Worm (Caenorhabditis elegans) whole organism, young adult: ENCODE measurements around the gene ZK1240.3.
"Not testable (repeated sequence)": the region's sequence is repeated elsewhere in the genome, so short reads cannot be mapped to it uniquely, and the experiment has no call there.

Experiments
- B0261.1 ChIP-seq: sonication (generic microtip); optimal IDR thresholded peaks from 2 replicates; lab custom pipeline; 2016; ENCODE audit warnings: mild to moderate bottlenecking, missing genetic modification characterization, moderate library complexity, missing compliant biosample characterization
- C06A6.2 ChIP-seq: fragments of 200-800 bp; sonication (Bioruptor generic); conservative IDR thresholded peaks from 2 replicates; pipeline ENCODE4 v1.3.6; 2022; ENCODE audit warnings: missing genetic modification characterization, missing compliant biosample characterization
- F22D6.2 ChIP-seq: sonication (generic microtip); optimal IDR thresholded peaks from 2 replicates; lab custom pipeline; 2016; ENCODE audit warnings: mild to moderate bottlenecking, missing genetic modification characterization, missing compliant biosample characterization
- F37B4.10 ChIP-seq: fragments of 200-800 bp; sonication (Bioruptor generic); IDR thresholded peaks from 2 replicates; pipeline ENCODE4 v1.3.6; 2022; ENCODE audit warnings: missing genetic modification characterization, missing compliant biosample characterization
- F49E8.2 ChIP-seq: sonication (generic microtip); optimal IDR thresholded peaks from 3 replicates; lab custom pipeline; 2017; ENCODE audit warnings: missing genetic modification characterization, mild to moderate bottlenecking, missing compliant biosample characterization, antibody characterized with exemption, moderate library complexity; ENCODE audit not compliant: insufficient read depth
- F55B11.4 ChIP-seq: sonication (generic microtip); optimal IDR thresholded peaks from 2 replicates; lab custom pipeline; 2016; ENCODE audit warnings: missing compliant biosample characterization, missing genetic modification characterization, borderline replicate concordance; ENCODE audit not compliant: insufficient read depth
- K11D2.4 ChIP-seq: fragments of 200-800 bp; sonication (Bioruptor generic); IDR thresholded peaks from 2 replicates; pipeline ENCODE4 v1.3.6; 2022; ENCODE audit warnings: missing genetic modification reagents, missing genetic modification characterization, missing compliant biosample characterization
- K12H6.12 ChIP-seq: fragments of 200-800 bp; sonication (Bioruptor generic); optimal IDR thresholded peaks from 2 replicates; lab custom pipeline; 2018; ENCODE audit warnings: mild to moderate bottlenecking, missing genetic modification characterization, missing compliant biosample characterization
- Y56A3A.18 ChIP-seq: fragments of 200-800 bp; sonication (Bioruptor generic); IDR thresholded peaks from 2 replicates; pipeline ENCODE4 v1.3.6; 2022; ENCODE audit warnings: missing genetic modification reagents, missing genetic modification characterization, missing compliant biosample characterization
- Y95B8A.8 ChIP-seq: fragments of 200-800 bp; sonication (Bioruptor generic); IDR thresholded peaks from 2 replicates; pipeline ENCODE4 v1.3.6; 2022; ENCODE audit warnings: missing genetic modification reagents, missing genetic modification characterization, missing compliant biosample characterization
- aptf-2 ChIP-seq: fragments of 200-800 bp; sonication (Bioruptor generic); conservative IDR thresholded peaks from 2 replicates; pipeline ENCODE4 v1.3.6; 2022; ENCODE audit warnings: missing genetic modification reagents, missing genetic modification characterization, missing compliant biosample characterization
- aptf-3 ChIP-seq: fragments of 200-800 bp; sonication (Bioruptor generic); IDR thresholded peaks from 2 replicates; pipeline ENCODE4 v1.3.6; 2022; ENCODE audit warnings: missing genetic modification characterization, missing compliant biosample characterization
- attf-6 ChIP-seq: fragments of 200-800 bp; sonication (Bioruptor generic); IDR thresholded peaks from 2 replicates; pipeline ENCODE4 v1.3.6; 2022; ENCODE audit warnings: missing genetic modification reagents, missing genetic modification characterization, missing compliant biosample characterization
- cebp-1 ChIP-seq, 2 experiments: fragments of 200-800 bp in 1 of 2; sonication (Bioruptor generic) in 1 of 2; sonication (generic microtip) in 1 of 2; IDR thresholded peaks in 1 of 2; optimal IDR thresholded peaks in 1 of 2; 2 replicates each; pipeline versions ENCODE4 v1.3.6 to Lab custom; 2017 to 2022; ENCODE audit warnings: missing compliant biosample characterization in 2 of 2, missing genetic modification characterization in 2 of 2, mild to moderate bottlenecking in 1 of 2, missing genetic modification reagents in 1 of 2, moderate library complexity in 1 of 2
- ceh-40 ChIP-seq: fragments of 200-800 bp; sonication (Bioruptor generic); IDR thresholded peaks from 2 replicates; pipeline ENCODE4 v1.3.6; 2022; ENCODE audit warnings: missing genetic modification characterization, missing compliant biosample characterization
- ceh-79 ChIP-seq: sonication (generic microtip); optimal IDR thresholded peaks from 2 replicates; lab custom pipeline; 2017; ENCODE audit warnings: mild to moderate bottlenecking, missing genetic modification characterization, missing compliant biosample characterization
- dpff-1 ChIP-seq: sonication (generic microtip); optimal IDR thresholded peaks from 2 replicates; lab custom pipeline; 2017; ENCODE audit warnings: mild to moderate bottlenecking, missing genetic modification characterization, missing compliant biosample characterization
- gei-17 ChIP-seq: fragments of 200-800 bp; sonication (Bioruptor generic); optimal IDR thresholded peaks from 2 replicates; lab custom pipeline; 2018; ENCODE audit warnings: mild to moderate bottlenecking, missing genetic modification characterization, missing compliant biosample characterization
- hmg-20 ChIP-seq: fragments of 200-800 bp; sonication (Bioruptor generic); IDR thresholded peaks from 2 replicates; pipeline ENCODE4 v1.3.6; 2022; ENCODE audit warnings: missing genetic modification reagents, missing genetic modification characterization, missing compliant biosample characterization
- hsf-1 ChIP-seq: fragments of 200-800 bp; sonication (Bioruptor generic); IDR thresholded peaks from 2 replicates; pipeline ENCODE4 v1.3.6; 2022; ENCODE audit warnings: missing genetic modification reagents, missing genetic modification characterization, missing compliant biosample characterization
- lsl-1 ChIP-seq: fragments of 200-800 bp; sonication (Bioruptor generic); optimal IDR thresholded peaks from 2 replicates; lab custom pipeline; 2018; ENCODE audit warnings: mild to moderate bottlenecking, missing genetic modification characterization, moderate library complexity, missing compliant biosample characterization
- nfya-1 ChIP-seq: sonication (generic microtip); optimal IDR thresholded peaks from 2 replicates; lab custom pipeline; 2017; ENCODE audit warnings: antibody characterized with exemption, missing compliant biosample characterization, missing genetic modification characterization, borderline replicate concordance; ENCODE audit not compliant: insufficient read depth
- nfyb-1 ChIP-seq: fragments of 200-800 bp; sonication (Bioruptor generic); IDR thresholded peaks from 2 replicates; pipeline ENCODE4 v1.3.6; 2022; ENCODE audit warnings: missing genetic modification reagents, missing genetic modification characterization, missing compliant biosample characterization
- nhr-179 ChIP-seq: sonication (generic microtip); optimal IDR thresholded peaks from 2 replicates; lab custom pipeline; 2016; ENCODE audit warnings: mild to moderate bottlenecking, missing genetic modification characterization, missing compliant biosample characterization
- nhr-27 ChIP-seq: fragments of 200-800 bp; sonication (Bioruptor generic); optimal IDR thresholded peaks from 2 replicates; lab custom pipeline; 2018; ENCODE audit warnings: mild to moderate bottlenecking, missing genetic modification characterization, moderate library complexity, missing compliant biosample characterization
- nhr-80 ChIP-seq: sonication (generic microtip); optimal IDR thresholded peaks from 2 replicates; lab custom pipeline; 2016; ENCODE audit warnings: missing genetic modification characterization, missing compliant biosample characterization
- rcor-1 ChIP-seq: fragments of 200-800 bp; sonication (Bioruptor generic); IDR thresholded peaks from 2 replicates; pipeline ENCODE4 v1.3.6; 2022; ENCODE audit warnings: missing genetic modification reagents, missing genetic modification characterization, missing compliant biosample characterization
- repo-1 ChIP-seq: sonication (generic microtip); optimal IDR thresholded peaks from 2 replicates; lab custom pipeline; 2017; ENCODE audit warnings: mild to moderate bottlenecking, missing genetic modification characterization, missing compliant biosample characterization
- sea-2 ChIP-seq: fragments of 200-800 bp; sonication (Bioruptor generic); IDR thresholded peaks from 2 replicates; pipeline ENCODE4 v1.3.6; 2022; ENCODE audit warnings: missing genetic modification characterization, missing compliant biosample characterization
- snpc-1.3 ChIP-seq: sonication (generic microtip); optimal IDR thresholded peaks from 2 replicates; lab custom pipeline; 2017; ENCODE audit warnings: missing genetic modification characterization, mild to moderate bottlenecking, missing compliant biosample characterization, antibody characterized with exemption, moderate library complexity, missing genotype, missing genetic modification reagents; ENCODE audit not compliant: insufficient read depth
- somi-1 ChIP-seq: fragments of 200-800 bp; sonication (Bioruptor generic); optimal IDR thresholded peaks from 2 replicates; lab custom pipeline; 2018; ENCODE audit warnings: mild to moderate bottlenecking, missing genetic modification characterization, missing compliant biosample characterization
- sptf-2 ChIP-seq: fragments of 200-800 bp; sonication (Bioruptor generic); optimal IDR thresholded peaks from 2 replicates; lab custom pipeline; 2018; ENCODE audit warnings: mild to moderate bottlenecking, missing genetic modification characterization, missing compliant biosample characterization
- tbp1 ChIP-seq: fragments of 200-800 bp; sonication (Bioruptor generic); optimal IDR thresholded peaks from 2 replicates; lab custom pipeline; 2018; ENCODE audit warnings: mild to moderate bottlenecking, missing genetic modification characterization, missing compliant biosample characterization
- tbx-9 ChIP-seq: sonication (generic microtip); optimal IDR thresholded peaks from 2 replicates; lab custom pipeline; 2016; ENCODE audit warnings: borderline replicate concordance, missing genetic modification characterization, inconsistent platforms, missing compliant biosample characterization
- unc-130 ChIP-seq: sonication (generic microtip); optimal IDR thresholded peaks from 2 replicates; lab custom pipeline; 2016; ENCODE audit warnings: missing genetic modification reagents, missing genetic modification characterization, missing compliant biosample characterization
- zfh-2 ChIP-seq: fragments of 200-800 bp; sonication (Bioruptor generic); conservative IDR thresholded peaks from 2 replicates; pipeline ENCODE4 v1.3.6; 2022; ENCODE audit warnings: missing genetic modification reagents, missing genetic modification characterization, missing compliant biosample characterization
- zim-3 ChIP-seq: sonication (generic microtip); optimal IDR thresholded peaks from 2 replicates; lab custom pipeline; 2017; ENCODE audit warnings: mild to moderate bottlenecking, missing genetic modification characterization, moderate library complexity, missing compliant biosample characterization
- ztf-3 ChIP-seq: fragments of 200-800 bp; sonication (Bioruptor generic); optimal IDR thresholded peaks from 2 replicates; lab custom pipeline; 2018; ENCODE audit warnings: mild to moderate bottlenecking, missing genetic modification characterization, missing compliant biosample characterization

Gene ZK1240.3

DNA sequence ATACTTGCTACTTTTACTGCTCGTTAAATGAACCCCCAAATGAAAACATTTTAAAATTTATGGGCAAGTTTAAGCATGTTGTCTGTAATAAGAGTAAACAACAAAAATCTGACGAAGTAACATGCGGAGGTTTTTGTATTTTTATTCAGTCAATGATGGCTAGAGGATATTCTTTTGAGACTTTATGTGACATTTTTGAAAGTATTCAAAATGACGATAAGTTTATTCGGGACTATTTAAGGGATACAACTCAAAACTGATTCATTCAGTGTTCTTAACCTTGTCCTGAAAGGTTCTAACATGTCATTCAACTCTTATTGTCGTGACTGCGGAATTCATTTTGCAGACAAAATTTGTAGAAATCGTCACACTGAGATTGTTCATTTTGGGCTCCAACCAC lies 40.3 kb upstream of the ZK1240.3 start, which contains the start of gene K09F6.11:
Gene K09F6.11, plus strand, starts transcription at position 301 of the 400 bp plus-strand sequence.
- TF ChIP-seq Y56A3A.18 (no peak), nhr-80 (tag; lab: Kevin White, UChicago) (no peak), Y95B8A.8 (GFP tag; lab: Robert Waterston, UW) (no peak), attf-6 (no peak), F55B11.4 (no peak), rcor-1 (GFP tag; lab: Robert Waterston, UW) (no peak), aptf-2 (GFP tag; lab: Robert Waterston, UW) (no peak), hsf-1 (GFP tag; lab: Robert Waterston, UW) (no peak), ceh-40 (GFP tag; lab: Robert Waterston, UW) (no peak), unc-130 (GFP tag; lab: Kevin White, UChicago) (no peak), gei-17 (GFP tag; lab: Kevin White, UChicago) (no peak), ztf-3 (GFP tag; lab: Kevin White, UChicago) (no peak), F49E8.2 (tag; lab: Kevin White, UChicago) (no peak), zim-3 (tag; lab: Kevin White, UChicago) (no peak), ceh-79 (tag; lab: Kevin White, UChicago) (no peak)

DNA sequence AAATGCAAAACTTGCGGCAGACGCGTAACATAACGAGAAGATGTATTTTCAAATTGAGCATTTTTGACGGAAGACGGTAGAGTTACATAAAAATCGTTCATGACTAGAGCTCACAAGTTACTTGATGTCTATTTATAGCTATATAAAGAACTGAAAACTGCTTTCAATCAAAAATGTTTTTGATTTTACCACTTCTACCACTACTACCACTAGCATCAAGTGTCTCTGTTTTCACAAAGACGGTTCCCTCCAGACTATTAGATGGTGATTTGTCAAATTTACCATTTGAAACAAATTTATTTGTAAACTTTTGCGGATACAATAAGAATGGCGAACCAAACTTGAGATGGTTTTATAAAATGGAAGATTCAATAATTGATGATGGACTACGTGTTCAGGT lies 37.5 kb upstream of the ZK1240.3 start, which contains the start of gene K09F6.9:
Gene K09F6.9, minus strand, starts transcription at position 101 of the 400 bp plus-strand sequence.
- not testable (repeated sequence) for TF ChIP-seq unc-130 (GFP tag; lab: Kevin White, UChicago); tbx-9 (tag; lab: Kevin White, UChicago); tbp1 (GFP tag; lab: Kevin White, UChicago)

DNA sequence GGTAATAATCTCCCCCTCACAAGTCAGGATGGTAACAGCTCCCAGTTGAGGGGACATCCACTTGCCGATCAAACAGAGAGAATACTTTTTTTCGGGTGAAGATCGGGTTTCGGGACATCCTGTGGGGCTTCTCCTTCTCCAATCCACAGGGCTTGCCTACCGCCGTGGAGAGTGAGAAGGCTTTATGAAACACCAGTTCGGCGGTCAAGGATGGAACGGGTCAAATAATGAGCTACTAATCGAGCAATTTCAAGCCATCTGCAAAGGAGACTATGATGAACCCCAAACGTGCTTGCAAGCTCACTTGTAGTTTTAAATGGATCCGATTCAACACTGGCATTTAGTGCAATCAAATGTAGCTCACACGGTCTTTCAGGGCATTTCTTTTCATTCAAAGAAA lies 35.4 kb upstream of the ZK1240.3 start:
- no peak for TF ChIP-seq F37B4.10 (GFP tag; lab: Robert Waterston, UW)
- 0 out of 2 replicates have a peak, but pooled peaks have one; percentile 26 for TF ChIP-seq zfh-2 (GFP tag; lab: Robert Waterston, UW)

DNA sequence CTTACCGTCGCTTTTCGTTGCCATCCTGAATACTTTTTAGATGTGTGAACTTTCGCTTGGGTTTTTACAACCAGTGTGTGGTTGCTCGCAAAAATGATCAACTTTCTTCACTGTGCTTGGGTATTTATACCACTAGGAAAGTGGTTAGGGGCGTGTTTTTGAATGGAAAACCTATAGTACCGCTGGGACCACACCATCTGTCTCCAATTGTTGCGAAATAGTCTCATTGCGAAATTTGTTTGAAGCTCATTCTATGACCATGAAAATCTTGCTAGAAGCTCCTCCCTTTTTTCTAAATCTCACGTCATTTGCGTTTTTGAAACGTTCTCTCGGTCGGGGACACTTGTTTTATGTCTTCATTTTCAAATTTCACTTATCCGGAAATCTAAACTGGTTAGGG lies 31.3 kb upstream of the ZK1240.3 start, which contains the start of the genes K09F6.10 and K09F6.13:
Gene K09F6.10, minus strand, starts transcription at position 86 of the 400 bp plus-strand sequence.
Gene K09F6.13, plus strand, starts transcription at position 317 of the 400 bp plus-strand sequence.
- TF ChIP-seq nhr-27 (no peak), cebp-1 (GFP tag; IDR thresholded peaks at IDR 0.05; lab: Robert Waterston, UW) (peak; percentile 80), cebp-1 (tag; optimal IDR thresholded peaks at IDR 0.05; lab: Kevin White, UChicago) (peak; percentile 91)

DNA sequence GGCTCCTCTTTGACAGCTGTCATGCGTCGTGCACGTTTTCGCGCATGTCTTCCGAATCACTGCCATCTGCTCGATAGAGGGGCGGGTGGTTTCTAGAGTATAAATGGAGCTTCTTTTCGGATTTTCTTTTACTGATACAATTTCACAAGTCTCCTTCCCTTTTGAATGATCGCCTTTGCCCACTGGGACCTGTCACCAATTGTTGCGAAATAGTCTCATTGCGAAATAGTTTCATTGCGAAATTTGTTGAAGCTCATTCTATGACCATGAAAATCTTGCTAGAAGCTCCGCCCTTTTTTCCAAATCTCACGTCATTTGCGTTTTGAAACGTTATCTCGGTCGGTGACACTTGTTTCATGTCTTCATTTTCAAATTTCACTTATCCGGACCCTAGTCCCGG lies 30.7 kb upstream of the ZK1240.3 start:
- TF ChIP-seq cebp-1 (GFP tag; IDR thresholded peaks at IDR 0.05; lab: Robert Waterston, UW) (peak; percentile 94), cebp-1 (tag; optimal IDR thresholded peaks at IDR 0.05; lab: Kevin White, UChicago) (peak; percentile 99), F22D6.2 (tag; lab: Kevin White, UChicago) (no peak), K12H6.12 (tag; lab: Kevin White, UChicago) (peak; percentile 18)

DNA sequence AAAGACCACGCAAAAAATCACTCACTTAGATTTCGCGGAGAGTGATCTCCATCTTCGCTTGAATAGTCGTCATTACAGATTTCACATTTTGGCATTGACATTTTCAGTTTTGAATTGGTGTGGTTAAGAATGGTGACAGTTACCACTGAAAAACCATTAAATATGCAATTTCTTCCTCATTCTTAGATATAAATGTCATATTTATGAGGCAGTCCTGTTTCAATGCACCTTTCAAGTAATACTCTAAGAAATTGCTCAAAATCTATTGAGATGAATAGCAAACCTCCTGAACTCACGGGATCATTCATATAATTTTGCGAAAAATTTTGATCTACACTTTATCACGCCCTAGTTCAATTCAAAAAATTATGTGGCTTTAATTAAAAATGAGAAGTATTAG lies 28.1 kb upstream of the ZK1240.3 start, which contains the start of gene K09F6.7:
Gene K09F6.7, minus strand, starts transcription at position 101 of the 400 bp plus-strand sequence.
- TF ChIP-seq sea-2 (GFP tag; lab: Robert Waterston, UW) = no peak
- no peak for TF ChIP-seq repo-1 (tag; lab: Kevin White, UChicago)
- TF ChIP-seq nfya-1 (tag; lab: Kevin White, UChicago) = no peak
- no peak for TF ChIP-seq somi-1 (GFP tag; lab: Kevin White, UChicago)
- no peak for TF ChIP-seq lsl-1 (GFP tag; lab: Kevin White, UChicago)
- no peak for TF ChIP-seq nfyb-1
- no peak for TF ChIP-seq sptf-2 (GFP tag; lab: Kevin White, UChicago)
- TF ChIP-seq C06A6.2 = no peak
- TF ChIP-seq F22D6.2 (tag; lab: Kevin White, UChicago) = no peak
- TF ChIP-seq nhr-179 (tag; lab: Kevin White, UChicago) = no peak
- no peak for TF ChIP-seq snpc-1.3
- no peak for TF ChIP-seq hmg-20 (GFP tag; lab: Robert Waterston, UW)
- no peak for TF ChIP-seq aptf-3 (GFP tag; lab: Robert Waterston, UW)
- TF ChIP-seq cebp-1 (GFP tag; IDR thresholded peaks at IDR 0.05; lab: Robert Waterston, UW) = no peak
- no peak for TF ChIP-seq cebp-1 (tag; optimal IDR thresholded peaks at IDR 0.05; lab: Kevin White, UChicago)
- no peak for TF ChIP-seq dpff-1 (tag; lab: Kevin White, UChicago)
- no peak for TF ChIP-seq K11D2.4 (GFP tag; lab: Robert Waterston, UW)
- TF ChIP-seq B0261.1 (tag; lab: Kevin White, UChicago) = no peak
